Worm (Caenorhabditis elegans) whole organism, young adult: Measurements from ENCODE around the gene F58G1.3.

ENCODE experiments used
- B0035.1 ChIP-seq: sonication (generic microtip); optimal IDR thresholded peaks from 2 replicates; lab custom pipeline; 2016; ENCODE audit warnings: missing genetic modification characterization, mild to moderate bottlenecking, missing compliant biosample characterization, missing genotype, missing genetic modification reagents
- C06A6.2 ChIP-seq: fragments of 200-800 bp; sonication (Bioruptor generic); conservative IDR thresholded peaks from 2 replicates; pipeline ENCODE4 v1.3.6; 2022; ENCODE audit warnings: missing genetic modification characterization, missing compliant biosample characterization
- D2030.7 ChIP-seq: fragments of 200-800 bp; sonication (Bioruptor generic); IDR thresholded peaks from 2 replicates; pipeline ENCODE4 v1.3.6; 2022; ENCODE audit warnings: missing genetic modification reagents, missing genetic modification characterization, missing compliant biosample characterization
- F10E7.11 ChIP-seq: sonication (generic microtip); optimal IDR thresholded peaks from 2 replicates; lab custom pipeline; 2017; ENCODE audit warnings: mild to moderate bottlenecking, missing genetic modification characterization, moderate library complexity, missing compliant biosample characterization
- F23B12.7 ChIP-seq: sonication (generic microtip); optimal IDR thresholded peaks from 2 replicates; lab custom pipeline; 2017; ENCODE audit warnings: missing genetic modification characterization, mild to moderate bottlenecking, missing compliant biosample characterization, antibody characterized with exemption, moderate library complexity; ENCODE audit not compliant: insufficient read depth
- F33H1.4 ChIP-seq: fragments of 200-800 bp; sonication (Bioruptor generic); IDR thresholded peaks from 2 replicates; pipeline ENCODE4 v1.3.6; 2022; ENCODE audit warnings: missing genetic modification reagents, missing genetic modification characterization, missing compliant biosample characterization
- F52B5.7 ChIP-seq: sonication (generic microtip); optimal IDR thresholded peaks from 2 replicates; lab custom pipeline; 2016; ENCODE audit warnings: mild to moderate bottlenecking, missing genetic modification characterization, missing compliant biosample characterization
- K12H6.12 ChIP-seq: fragments of 200-800 bp; sonication (Bioruptor generic); optimal IDR thresholded peaks from 2 replicates; lab custom pipeline; 2018; ENCODE audit warnings: mild to moderate bottlenecking, missing genetic modification characterization, missing compliant biosample characterization
- T26A5.8 ChIP-seq: sonication (generic microtip); optimal IDR thresholded peaks from 2 replicates; lab custom pipeline; 2016; ENCODE audit warnings: missing genetic modification characterization, missing compliant biosample characterization
- Y53G8AR.9 ChIP-seq: fragments of 200-800 bp; sonication (Bioruptor generic); conservative IDR thresholded peaks from 2 replicates; pipeline ENCODE4 v1.3.6; 2022; ENCODE audit warnings: missing genetic modification reagents, missing genetic modification characterization, missing compliant biosample characterization
- Y56A3A.18 ChIP-seq: fragments of 200-800 bp; sonication (Bioruptor generic); IDR thresholded peaks from 2 replicates; pipeline ENCODE4 v1.3.6; 2022; ENCODE audit warnings: missing genetic modification reagents, missing genetic modification characterization, missing compliant biosample characterization
- attf-5 ChIP-seq: fragments of 200-800 bp; sonication (Bioruptor generic); optimal IDR thresholded peaks from 2 replicates; lab custom pipeline; 2018; ENCODE audit warnings: mild to moderate bottlenecking, missing genetic modification characterization, missing compliant biosample characterization
- bed-1 ChIP-seq: fragments of 200-800 bp; sonication (Bioruptor generic); IDR thresholded peaks from 2 replicates; pipeline ENCODE4 v1.3.6; 2022; ENCODE audit warnings: missing genetic modification reagents, missing genetic modification characterization, missing compliant biosample characterization
- dpl-1 ChIP-seq: fragments of 150-350 bp; optimal IDR thresholded peaks from 2 replicates; lab custom pipeline; 2014; ENCODE audit warnings: missing biosample characterization, missing genetic modification reagents, missing genetic modification characterization
- efl-1 ChIP-seq: fragments of 150-350 bp; optimal IDR thresholded peaks from 2 replicates; lab custom pipeline; 2014; ENCODE audit warnings: missing biosample characterization, missing genetic modification reagents, missing genetic modification characterization
- egrh-3 ChIP-seq: fragments of 200-800 bp; sonication (Bioruptor generic); IDR thresholded peaks from 2 replicates; pipeline ENCODE4 v1.3.6; 2022; ENCODE audit warnings: missing genetic modification reagents, missing genetic modification characterization, missing compliant biosample characterization
- ekl-4 ChIP-seq: fragments of 200-800 bp; sonication (Bioruptor generic); IDR thresholded peaks from 2 replicates; pipeline ENCODE4 v1.3.6; 2022; ENCODE audit warnings: missing genetic modification reagents, missing genetic modification characterization, missing compliant biosample characterization
- him-1 ChIP-seq: sonication (generic microtip); optimal IDR thresholded peaks from 2 replicates; lab custom pipeline; 2016; ENCODE audit warnings: missing genotype, missing genetic modification reagents, missing genetic modification characterization, missing compliant biosample characterization
- hmg-1.2 ChIP-seq: fragments of 200-800 bp; sonication (Bioruptor generic); IDR thresholded peaks from 2 replicates; pipeline ENCODE4 v1.3.6; 2022; ENCODE audit warnings: missing genetic modification reagents, missing genetic modification characterization, missing compliant biosample characterization
- hmg-20 ChIP-seq: fragments of 200-800 bp; sonication (Bioruptor generic); IDR thresholded peaks from 2 replicates; pipeline ENCODE4 v1.3.6; 2022; ENCODE audit warnings: missing genetic modification reagents, missing genetic modification characterization, missing compliant biosample characterization
- lin-54 ChIP-seq: fragments of 200-800 bp; sonication (Bioruptor generic); optimal IDR thresholded peaks from 2 replicates; lab custom pipeline; 2018; ENCODE audit warnings: mild to moderate bottlenecking, missing genetic modification characterization, missing compliant biosample characterization
- lsy-27 ChIP-seq: sonication (generic microtip); optimal IDR thresholded peaks from 2 replicates; lab custom pipeline; 2017; ENCODE audit warnings: missing genetic modification characterization, mild to moderate bottlenecking, missing compliant biosample characterization, antibody characterized with exemption, missing genotype, borderline replicate concordance; ENCODE audit not compliant: insufficient read depth
- madf-10 ChIP-seq: sonication (generic microtip); optimal IDR thresholded peaks from 2 replicates; lab custom pipeline; 2016; ENCODE audit warnings: mild to moderate bottlenecking, missing genetic modification characterization, missing compliant biosample characterization
- madf-8 ChIP-seq: fragments of 200-800 bp; sonication (Bioruptor generic); conservative IDR thresholded peaks from 2 replicates; pipeline ENCODE4 v1.3.6; 2022; ENCODE audit warnings: missing genetic modification reagents, missing genetic modification characterization, missing compliant biosample characterization
- nfya-2 ChIP-seq: fragments of 200-800 bp; sonication (Bioruptor generic); IDR thresholded peaks from 2 replicates; pipeline ENCODE4 v1.3.6; 2022; ENCODE audit warnings: missing genetic modification reagents, missing genetic modification characterization, missing compliant biosample characterization
- nhr-80 ChIP-seq: sonication (generic microtip); optimal IDR thresholded peaks from 2 replicates; lab custom pipeline; 2016; ENCODE audit warnings: missing genetic modification characterization, missing compliant biosample characterization
- repo-1 ChIP-seq: sonication (generic microtip); optimal IDR thresholded peaks from 2 replicates; lab custom pipeline; 2017; ENCODE audit warnings: mild to moderate bottlenecking, missing genetic modification characterization, missing compliant biosample characterization
- sdz-38 ChIP-seq: sonication (generic microtip); optimal IDR thresholded peaks from 2 replicates; lab custom pipeline; 2016; ENCODE audit warnings: missing genotype, missing genetic modification characterization, missing compliant biosample characterization
- snpc-4 ChIP-seq, 5 experiments: fragments of 150-350 bp in 1 of 5; sonication (generic microtip) in 4 of 5; optimal IDR thresholded peaks; 2 replicates each; lab custom pipeline; 2014 to 2018; ENCODE audit warnings: missing genetic modification characterization in 5 of 5, missing biosample characterization in 3 of 5, antibody characterized with exemption in 2 of 5, mild to moderate bottlenecking in 2 of 5, missing compliant biosample characterization in 2 of 5, missing genotype in 2 of 5, moderate library complexity in 2 of 5, missing genetic modification reagents in 1 of 5
- somi-1 ChIP-seq: fragments of 200-800 bp; sonication (Bioruptor generic); optimal IDR thresholded peaks from 2 replicates; lab custom pipeline; 2018; ENCODE audit warnings: mild to moderate bottlenecking, missing genetic modification characterization, missing compliant biosample characterization
- unc-62 ChIP-seq: fragments of 150-350 bp; optimal IDR thresholded peaks from 2 replicates; lab custom pipeline; 2014; ENCODE audit warnings: missing biosample characterization, missing genetic modification reagents, missing genetic modification characterization
- xnd-1 ChIP-seq: sonication (generic microtip); optimal IDR thresholded peaks from 2 replicates; lab custom pipeline; 2016; ENCODE audit warnings: missing genotype, missing genetic modification reagents, missing genetic modification characterization, missing compliant biosample characterization
- zfh-2 ChIP-seq: fragments of 200-800 bp; sonication (Bioruptor generic); conservative IDR thresholded peaks from 2 replicates; pipeline ENCODE4 v1.3.6; 2022; ENCODE audit warnings: missing genetic modification reagents, missing genetic modification characterization, missing compliant biosample characterization
- ztf-18 ChIP-seq: sonication (generic microtip); optimal IDR thresholded peaks from 2 replicates; lab custom pipeline; 2016; ENCODE audit warnings: missing genotype, mild to moderate bottlenecking, missing genetic modification characterization, missing compliant biosample characterization
- ztf-28 ChIP-seq: fragments of 200-800 bp; sonication (Bioruptor generic); IDR thresholded peaks from 2 replicates; pipeline ENCODE4 v1.3.6; 2022; ENCODE audit warnings: missing genetic modification reagents, missing genetic modification characterization, missing compliant biosample characterization

F58G1.3 gene

ce11 chrII:12897942-12898341 is 30.2 kb downstream of the F58G1.3 start, which contains the start of gene clec-64 (continued):
- no peak for TF ChIP-seq F52B5.7
- TF ChIP-seq, all 124 proteins: peak for 0

DNA sequence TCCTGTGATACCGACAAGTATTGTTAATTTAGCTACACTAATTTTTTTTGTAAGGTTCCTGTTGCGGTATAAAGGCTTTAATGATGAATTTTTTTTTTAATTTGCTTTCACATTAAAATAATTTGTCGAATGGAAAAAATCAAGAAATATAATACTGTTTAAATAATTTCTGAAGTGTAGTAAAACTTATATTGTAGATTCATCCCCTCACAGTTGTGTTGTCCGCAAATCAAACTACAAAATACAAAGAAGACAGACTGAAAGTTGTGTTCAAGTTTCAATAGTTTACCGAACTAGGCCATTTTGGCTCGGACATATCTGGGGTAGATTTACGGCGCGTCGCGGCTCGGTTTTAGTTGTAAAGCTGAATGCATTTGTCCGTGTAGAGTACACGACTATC is 30.8 kb downstream of the F58G1.3 start:
- TF ChIP-seq Y56A3A.18 (GFP tag; lab: Robert Waterston, UW) (no peak), bed-1 (GFP tag; lab: Robert Waterston, UW) (no peak), repo-1 (tag; lab: Kevin White, UChicago) (no peak), efl-1 (GFP tag; lab: Kevin White, UChicago) (no peak), xnd-1 (tag; lab: Kevin White, UChicago) (no peak), ekl-4 (no peak), C06A6.2 (GFP tag; lab: Robert Waterston, UW) (no peak), F33H1.4 (GFP tag; lab: Robert Waterston, UW) (no peak), D2030.7 (GFP tag; lab: Robert Waterston, UW) (no peak)
- TF ChIP-seq, all 124 proteins: peak for 0

DNA sequence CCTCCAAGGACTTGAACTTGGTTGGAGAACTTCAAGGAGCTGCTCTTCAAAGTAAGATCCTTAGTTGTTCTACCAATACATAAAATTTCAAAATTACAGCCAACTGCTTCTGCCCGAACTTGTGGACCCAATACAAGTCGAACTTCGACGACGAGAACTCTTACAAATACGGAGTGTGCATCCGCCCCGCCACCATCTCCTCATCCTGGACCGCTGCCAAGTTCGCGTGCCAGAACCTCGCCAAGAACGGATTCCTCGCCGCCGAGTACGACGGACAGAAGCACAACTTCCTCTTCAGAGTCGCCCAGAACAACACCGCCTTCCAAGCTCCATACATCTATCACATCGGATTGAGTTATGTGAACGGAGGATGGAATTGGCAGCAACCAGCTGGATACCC is 31.5 kb downstream of the F58G1.3 start:
- no peak for TF ChIP-seq hmg-20 (GFP tag; lab: Robert Waterston, UW)
- TF ChIP-seq K12H6.12 = no peak
- peak; percentile 51; the same call in 1 of the 2 replicates for TF ChIP-seq zfh-2
- TF ChIP-seq nfya-2 = no peak
- no peak for TF ChIP-seq F10E7.11 (tag; lab: Kevin White, UChicago)
- no peak for TF ChIP-seq madf-10 (tag; lab: Kevin White, UChicago)
- no peak for TF ChIP-seq B0035.1 (tag; lab: Kevin White, UChicago)
- no peak for TF ChIP-seq ztf-18

ce11 chrII:12895078-12895670 is 33.0 kb downstream of the F58G1.3 start, which contains the start of the genes clec-62 and clec-63:
clec-62 (minus strand) TSS chrII:12895128.
clec-63 (plus strand) TSS chrII:12895638.
- TF ChIP-seq nhr-80 (tag; lab: Kevin White, UChicago) (peak; percentile 70), madf-8 (GFP tag; lab: Robert Waterston, UW) (no peak), ztf-28 (no peak), efl-1 (GFP tag; lab: Kevin White, UChicago) (no peak), sdz-38 (no peak), F23B12.7 (no peak)

- TF ChIP-seq snpc-4 (GFP tag; optimal IDR thresholded peaks at IDR 0.05; lab: Kevin White, UChicago) = no peak
- TF ChIP-seq snpc-4 (tag; optimal IDR thresholded peaks at IDR 0.05; lab: Kevin White, UChicago) = peak in 1 of 4 experiments; percentile 36
- no peak for TF ChIP-seq lin-54 (GFP tag; lab: Kevin White, UChicago)
- peak; percentile 39 for TF ChIP-seq nhr-80 (tag; lab: Kevin White, UChicago)
- TF ChIP-seq unc-62 = peak; percentile 1
These were observed 35.7 kb downstream of the F58G1.3 start for ce11 chrII:12892407-12892806.

- no peak for TF ChIP-seq dpl-1 (GFP tag; lab: Kevin White, UChicago)
- TF ChIP-seq egrh-3 (GFP tag; lab: Robert Waterston, UW) = no peak
- no peak for TF ChIP-seq madf-8 (GFP tag; lab: Robert Waterston, UW)
- no peak for TF ChIP-seq somi-1 (GFP tag; lab: Kevin White, UChicago)
- TF ChIP-seq attf-5 (GFP tag; lab: Kevin White, UChicago) = no peak
- no peak for TF ChIP-seq D2030.7 (GFP tag; lab: Robert Waterston, UW)
- no peak for TF ChIP-seq Y53G8AR.9 (GFP tag; lab: Robert Waterston, UW)
- TF ChIP-seq nfya-2 = no peak
- no peak for TF ChIP-seq T26A5.8 (tag; lab: Kevin White, UChicago)
- TF ChIP-seq lsy-27 (tag; lab: Kevin White, UChicago) = no peak
- TF ChIP-seq him-1 (tag; lab: Kevin White, UChicago) = no peak
- TF ChIP-seq hmg-1.2 (GFP tag; lab: Robert Waterston, UW) = no peak
These were observed 39.7 kb downstream of the F58G1.3 start, which contains the start of gene F35C5.3 for ce11 chrII:12888471-12888870. F35C5.3 (plus strand) TSS chrII:12888771.
